Fruit fly (Drosophila melanogaster) whole organism, embryonic: Measurements from ENCODE around the gene mib1.

ENCODE experiments used
- Abd-B ChIP-seq: fragments of 200-800 bp; sonication (Bioruptor generic); optimal IDR thresholded peaks from 2 replicates; lab custom pipeline; 2018; ENCODE audit warnings: missing biosample characterization, mild to moderate bottlenecking, missing genetic modification characterization, moderate library complexity
- Adf1 ChIP-seq: fragments of 200-800 bp; sonication (Bioruptor generic); IDR thresholded peaks from 2 replicates; pipeline ENCODE4 v1.3.6; 2022; ENCODE audit warnings: missing biosample characterization, missing genetic modification characterization
- Atf6 ChIP-seq: fragments of 200-800 bp; sonication (Bioruptor generic); IDR thresholded peaks from 2 replicates; pipeline ENCODE4 v1.3.6; 2022; ENCODE audit warnings: missing biosample characterization, missing genetic modification characterization
- B-H1 ChIP-seq: fragments of 200-800 bp; sonication (Bioruptor generic); IDR thresholded peaks from 3 replicates; pipeline ENCODE4 v1.3.6; 2022; ENCODE audit warnings: missing biosample characterization, missing genetic modification characterization
- BEAF-32 ChIP-seq: fragments of 200-800 bp; sonication (Bioruptor generic); optimal IDR thresholded peaks from 3 replicates; lab custom pipeline; 2017; ENCODE audit warnings: missing biosample characterization, missing genetic modification characterization, mild to moderate bottlenecking, moderate library complexity, missing genetic modification reagents
- CG10209 ChIP-seq: fragments of 200-800 bp; sonication (Bioruptor generic); optimal IDR thresholded peaks from 3 replicates; lab custom pipeline; 2017; ENCODE audit warnings: missing biosample characterization, mild to moderate bottlenecking, missing genetic modification characterization, missing genetic modification reagents
- CG10565 ChIP-seq: fragments of 200-800 bp; sonication (Bioruptor generic); optimal IDR thresholded peaks from 3 replicates; lab custom pipeline; 2016; ENCODE audit warnings: missing biosample characterization, mild to moderate bottlenecking, missing genetic modification characterization
- CG11560 ChIP-seq: fragments of 200-800 bp; sonication (Bioruptor generic); IDR thresholded peaks from 3 replicates; pipeline ENCODE4 v1.3.6; 2022; ENCODE audit warnings: missing biosample characterization, missing genetic modification characterization
- CG11723 ChIP-seq: fragments of 200-800 bp; sonication (Bioruptor generic); optimal IDR thresholded peaks from 2 replicates; lab custom pipeline; 2017; ENCODE audit warnings: missing biosample characterization, mild to moderate bottlenecking, missing genetic modification characterization
- CG12391 ChIP-seq: fragments of 200-800 bp; sonication (Bioruptor generic); optimal IDR thresholded peaks from 3 replicates; lab custom pipeline; 2018; ENCODE audit warnings: missing biosample characterization, mild to moderate bottlenecking, missing genetic modification characterization, moderate library complexity
- CG14860 ChIP-seq: fragments of 200-800 bp; sonication (Bioruptor generic); IDR thresholded peaks from 3 replicates; pipeline ENCODE4 v1.3.6; 2022; ENCODE audit warnings: missing biosample characterization, missing genetic modification characterization; ENCODE audit not compliant: partially characterized antibody
- CG16813 ChIP-seq: fragments of 200-800 bp; sonication (Bioruptor generic); IDR thresholded peaks from 3 replicates; pipeline ENCODE4 v1.3.6; 2022; ENCODE audit warnings: missing biosample characterization, missing genetic modification characterization; ENCODE audit not compliant: partially characterized antibody
- CG17186 ChIP-seq: fragments of 200-800 bp; sonication (Bioruptor generic); optimal IDR thresholded peaks from 3 replicates; lab custom pipeline; 2017; ENCODE audit warnings: missing biosample characterization, missing genetic modification reagents, missing genetic modification characterization
- CG17361 ChIP-seq: fragments of 200-800 bp; sonication (Bioruptor generic); IDR thresholded peaks from 3 replicates; pipeline ENCODE4 v1.3.6; 2022; ENCODE audit warnings: missing biosample characterization, missing genetic modification characterization
- CG17612 ChIP-seq: fragments of 200-800 bp; sonication (Bioruptor generic); IDR thresholded peaks from 2 replicates; pipeline ENCODE4 v1.3.6; 2022; ENCODE audit warnings: missing biosample characterization, missing genetic modification characterization
- CG1832 ChIP-seq: fragments of 200-800 bp; sonication (Bioruptor generic); optimal IDR thresholded peaks from 2 replicates; lab custom pipeline; 2017; ENCODE audit warnings: missing biosample characterization, mild to moderate bottlenecking, missing genetic modification characterization, inconsistent platforms
- CG2875 ChIP-seq: fragments of 200-800 bp; sonication (Bioruptor generic); optimal IDR thresholded peaks from 2 replicates; lab custom pipeline; 2017; ENCODE audit warnings: missing biosample characterization, mild to moderate bottlenecking, missing genetic modification characterization, missing genetic modification reagents
- CG3281 ChIP-seq: fragments of 200-800 bp; sonication (Bioruptor generic); optimal IDR thresholded peaks from 3 replicates; lab custom pipeline; 2017; ENCODE audit warnings: missing biosample characterization, mild to moderate bottlenecking, missing genetic modification characterization
- CG33557 ChIP-seq: fragments of 200-800 bp; sonication (Bioruptor generic); optimal IDR thresholded peaks from 2 replicates; lab custom pipeline; 2019; ENCODE audit warnings: missing biosample characterization, mild to moderate bottlenecking, missing genetic modification characterization, moderate library complexity
- CG3847 ChIP-seq: fragments of 200-800 bp; sonication (Bioruptor generic); IDR thresholded peaks from 2 replicates; pipeline ENCODE4 v1.3.6; 2022; ENCODE audit warnings: missing biosample characterization, missing genetic modification characterization
- CG4328 ChIP-seq: fragments of 200-800 bp; sonication (Bioruptor generic); optimal IDR thresholded peaks from 3 replicates; lab custom pipeline; 2017; ENCODE audit warnings: missing biosample characterization, missing genetic modification reagents, missing genetic modification characterization
- CG6254 ChIP-seq: fragments of 200-800 bp; sonication (Bioruptor generic); optimal IDR thresholded peaks from 3 replicates; lab custom pipeline; 2017; ENCODE audit warnings: mild to moderate bottlenecking, missing biosample characterization, missing genetic modification reagents, missing genetic modification characterization
- CG6272 ChIP-seq: fragments of 200-800 bp; sonication (Bioruptor generic); IDR thresholded peaks from 2 replicates; pipeline ENCODE4 v1.3.6; 2022; ENCODE audit warnings: missing biosample characterization, missing genetic modification characterization
- CG6654 ChIP-seq: fragments of 200-800 bp; sonication (Bioruptor generic); optimal IDR thresholded peaks from 2 replicates; lab custom pipeline; 2017; ENCODE audit warnings: missing biosample characterization, mild to moderate bottlenecking, missing genetic modification characterization
- CG6854 ChIP-seq: fragments of 200-800 bp; sonication (Bioruptor generic); optimal IDR thresholded peaks from 3 replicates; lab custom pipeline; 2017; ENCODE audit warnings: missing biosample characterization, mild to moderate bottlenecking, missing genetic modification characterization
- CG7839 ChIP-seq: fragments of 200-800 bp; sonication (Bioruptor generic); optimal IDR thresholded peaks from 3 replicates; lab custom pipeline; 2018; ENCODE audit warnings: missing biosample characterization, mild to moderate bottlenecking, missing genetic modification characterization, moderate library complexity
- CG7963 ChIP-seq: fragments of 200-800 bp; sonication (Bioruptor generic); IDR thresholded peaks from 3 replicates; pipeline ENCODE4 v1.3.6; 2022; ENCODE audit warnings: missing biosample characterization, missing genetic modification characterization; ENCODE audit not compliant: partially characterized antibody
- Dbx ChIP-seq: fragments of 200-800 bp; sonication (Bioruptor generic); IDR thresholded peaks from 3 replicates; pipeline ENCODE4 v1.3.6; 2022; ENCODE audit warnings: missing biosample characterization, missing genetic modification characterization
- Dek ChIP-seq: fragments of 200-800 bp; sonication (Bioruptor generic); optimal IDR thresholded peaks from 3 replicates; lab custom pipeline; 2019; ENCODE audit warnings: missing biosample characterization, mild to moderate bottlenecking, missing genetic modification characterization, moderate library complexity
- E2f2 ChIP-seq: fragments of 200-800 bp; sonication (Bioruptor generic); IDR thresholded peaks from 2 replicates; pipeline ENCODE4 v1.3.6; 2022; ENCODE audit warnings: missing biosample characterization, missing genetic modification characterization
- Hmx ChIP-seq: fragments of 200-800 bp; sonication (Bioruptor generic); optimal IDR thresholded peaks from 2 replicates; lab custom pipeline; 2016; ENCODE audit warnings: missing biosample characterization, missing genetic modification characterization
- Mad ChIP-seq: fragments of 200-800 bp; sonication (Bioruptor generic); optimal IDR thresholded peaks from 2 replicates; lab custom pipeline; 2016; ENCODE audit warnings: missing biosample characterization, missing genetic modification characterization
- Med ChIP-seq: fragments of 200-800 bp; sonication (Bioruptor generic); peaks from one replicate; lab custom pipeline; 2016; ENCODE audit warnings: missing biosample characterization, missing genetic modification characterization, mild to moderate bottlenecking, inconsistent platforms, moderate library complexity
- NFAT ChIP-seq: fragments of 200-800 bp; sonication (Bioruptor generic); IDR thresholded peaks from 2 replicates; pipeline ENCODE4 v1.3.6; 2022; ENCODE audit warnings: missing biosample characterization, missing genetic modification characterization
- Oli ChIP-seq: fragments of 200-800 bp; sonication (Bioruptor generic); optimal IDR thresholded peaks from 2 replicates; lab custom pipeline; 2018; ENCODE audit warnings: missing biosample characterization, mild to moderate bottlenecking, missing genetic modification characterization, moderate library complexity
- Ravus ChIP-seq: fragments of 200-800 bp; sonication (Bioruptor generic); IDR thresholded peaks from 2 replicates; pipeline ENCODE4 v1.3.6; 2022; ENCODE audit warnings: missing biosample characterization, missing genetic modification characterization
- Sox102F ChIP-seq: fragments of 200-800 bp; sonication (Bioruptor generic); optimal IDR thresholded peaks from 2 replicates; lab custom pipeline; 2018; ENCODE audit warnings: missing biosample characterization, mild to moderate bottlenecking, missing genetic modification characterization, moderate library complexity
- YL-1 ChIP-seq: fragments of 200-800 bp; sonication (Bioruptor generic); optimal IDR thresholded peaks from 3 replicates; lab custom pipeline; 2017; ENCODE audit warnings: missing biosample characterization, mild to moderate bottlenecking, missing genetic modification characterization
- ase ChIP-seq: fragments of 200-800 bp; sonication (Bioruptor generic); IDR thresholded peaks from 3 replicates; pipeline ENCODE4 v1.3.6; 2022; ENCODE audit warnings: missing biosample characterization, missing genetic modification characterization
- chm ChIP-seq: fragments of 200-800 bp; sonication (Bioruptor generic); IDR thresholded peaks from 2 replicates; pipeline ENCODE4 v1.3.6; 2022; ENCODE audit warnings: missing biosample characterization, missing genetic modification characterization
- dpn ChIP-seq, 2 experiments: fragments of 200-800 bp; sonication (Bioruptor generic); optimal IDR thresholded peaks; 3 replicates each; lab custom pipeline; 2016; ENCODE audit warnings: missing biosample characterization in 2 of 2, missing genetic modification characterization in 2 of 2
- hbn ChIP-seq: fragments of 200-800 bp; sonication (Bioruptor generic); IDR thresholded peaks from 2 replicates; pipeline ENCODE4 v1.3.6; 2022; ENCODE audit warnings: missing biosample characterization, missing genetic modification characterization; ENCODE audit not compliant: partially characterized antibody
- hkb ChIP-seq, 2 experiments: fragments of 200-800 bp in 1 of 2; fragments of >200 bp in 1 of 2; sonication (Bioruptor generic) in 1 of 2; IDR thresholded peaks in 1 of 2; optimal IDR thresholded peaks in 1 of 2; 2 replicates each; pipeline versions ENCODE4 v1.3.6 to Lab custom; 2017 to 2022; ENCODE audit warnings: missing biosample characterization in 1 of 2, missing genetic modification characterization in 1 of 2
- nerfin-1 ChIP-seq: fragments of 200-800 bp; sonication (Bioruptor generic); optimal IDR thresholded peaks from 3 replicates; lab custom pipeline; 2019; ENCODE audit warnings: missing biosample characterization, mild to moderate bottlenecking, missing genetic modification characterization, moderate library complexity
- sens ChIP-seq: fragments of 200-800 bp; sonication (Bioruptor generic); peaks from one replicate; lab custom pipeline; 2016; ENCODE audit warnings: missing biosample characterization, missing genetic modification characterization
- sisA ChIP-seq: fragments of 200-800 bp; sonication (Bioruptor generic); IDR thresholded peaks from 2 replicates; pipeline ENCODE4 v1.3.6; 2022; ENCODE audit warnings: missing biosample characterization, missing genetic modification characterization
- stc ChIP-seq: fragments of 200-800 bp; sonication (Bioruptor generic); IDR thresholded peaks from 2 replicates; pipeline ENCODE4 v1.3.6; 2022; ENCODE audit warnings: missing biosample characterization, missing genetic modification characterization
- ttk ChIP-seq: fragments of 200-800 bp; sonication (Bioruptor generic); IDR thresholded peaks from 2 replicates; pipeline ENCODE4 v2.1.2; 2022; ENCODE audit warnings: missing biosample characterization, missing genetic modification characterization
- tx ChIP-seq: fragments of 200-800 bp; sonication (Bioruptor generic); optimal IDR thresholded peaks from 2 replicates; lab custom pipeline; 2016; ENCODE audit warnings: missing biosample characterization, missing genetic modification characterization

The mib1 gene

DNA sequence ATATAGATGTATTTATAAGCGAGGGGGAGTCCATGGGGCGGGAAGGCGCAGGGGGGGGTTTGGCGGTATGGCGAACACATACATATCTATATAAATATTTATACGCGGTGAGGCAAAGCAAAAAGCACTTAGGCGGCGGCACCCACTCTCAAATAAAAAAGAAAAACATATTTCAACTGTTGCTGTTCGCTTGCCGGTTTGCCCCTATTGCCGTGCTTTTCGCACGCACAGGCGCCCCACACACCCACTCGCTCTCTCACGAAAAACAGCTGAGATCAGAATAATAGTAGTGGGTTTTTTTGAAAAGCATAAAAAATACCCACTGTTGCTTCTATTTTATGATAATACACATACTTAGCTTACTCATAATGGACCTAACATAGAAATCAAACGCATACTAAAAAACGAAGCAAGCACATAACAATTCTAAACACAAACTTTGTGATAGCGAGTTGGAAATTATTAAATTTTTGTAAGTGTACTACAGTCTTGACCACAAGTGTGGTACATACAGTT is 10.4 kb downstream of the mib1 start (continued):
- TF ChIP-seq hbn (GFP tag; lab: Robert Waterston, UW) (no peak), chm (GFP tag; lab: Robert Waterston, UW) (peak; percentile 32; the same call in 1 of the 2 replicates), CG1832 (GFP tag; lab: Kevin White, UChicago) (peak; percentile 59), CG7839 (tag; lab: Kevin White, UChicago) (peak; percentile 86), B-H1 (GFP tag; lab: Robert Waterston, UW) (peak; percentile 26; the same call in 2 of the 3 replicates), CG17612 (peak; percentile 48; the same call in 1 of the 2 replicates), CG11723 (GFP tag; lab: Kevin White, UChicago) (peak; percentile 26), NFAT (no peak), CG6654 (peak; percentile 35), CG6254 (GFP tag; lab: Kevin White, UChicago) (no peak), CG4328 (peak; percentile 67), CG17361 (GFP tag; lab: Robert Waterston, UW) (peak; percentile 75), sens (peak; percentile 75), Hmx (GFP tag; lab: Kevin White, UChicago) (peak; percentile 67), CG2875 (GFP tag; lab: Kevin White, UChicago) (peak; percentile 27), CG12391 (tag; lab: Kevin White, UChicago) (peak; percentile 72), CG33557 (no peak), Med (GFP tag; lab: Kevin White, UChicago) (peak; percentile 96), CG6272 (GFP tag; lab: Robert Waterston, UW) (no peak), CG10209 (GFP tag; lab: Kevin White, UChicago) (peak; percentile 78), CG6854 (GFP tag; lab: Kevin White, UChicago) (peak; percentile 69), nerfin-1 (tag; lab: Kevin White, UChicago) (peak; percentile 45), dpn (GFP tag; optimal IDR thresholded peaks at IDR 0.05; lab: Kevin White, UChicago) (peak; percentile 67 to 85), Abd-B (GFP tag; lab: Kevin White, UChicago) (peak; percentile 51), Dbx (GFP tag; lab: Robert Waterston, UW) (peak; percentile 75; the same call in 2 of the 3 replicates), CG16813 (no peak), ttk (GFP tag; lab: Robert Waterston, UW) (no peak), stc (GFP tag; lab: Robert Waterston, UW) (peak; percentile 66), Ravus (no peak), CG11560 (tag; lab: Robert Waterston, UW) (no peak), BEAF-32 (GFP tag; lab: Kevin White, UChicago) (no peak), Atf6 (GFP tag; lab: Robert Waterston, UW) (peak; percentile 92), CG7963 (GFP tag; lab: Robert Waterston, UW) (no peak), Dek (tag; lab: Kevin White, UChicago) (peak; percentile 88), YL-1 (GFP tag; lab: Kevin White, UChicago) (peak; percentile 27), hkb (optimal IDR thresholded peaks at IDR 0.05; lab: Kevin White, UChicago) (no peak), hkb (GFP tag; IDR thresholded peaks at IDR 0.05; lab: Robert Waterston, UW) (peak; percentile 62), Adf1 (GFP tag; lab: Robert Waterston, UW) (peak; percentile 60; the same call in 1 of the 2 replicates), CG3281 (GFP tag; lab: Kevin White, UChicago) (peak; percentile 90), CG10565 (GFP tag; lab: Kevin White, UChicago) (no peak), sisA (GFP tag; lab: Robert Waterston, UW) (no peak; the same call in 1 of the 2 replicates), ase (no peak), CG14860 (GFP tag; lab: Robert Waterston, UW) (no peak), E2f2 (peak; percentile 57), CG17186 (GFP tag; lab: Kevin White, UChicago) (no peak), CG3847 (peak; percentile 69), Mad (GFP tag; lab: Kevin White, UChicago) (peak; percentile 75), Sox102F (GFP tag; lab: Kevin White, UChicago) (peak; percentile 62), tx (GFP tag; lab: Kevin White, UChicago) (peak; percentile 74), Oli (tag; lab: Kevin White, UChicago) (peak; percentile 81)
